Worm (Caenorhabditis elegans) whole organism, L2 larva: Measurements from ENCODE around the gene cbp-1.

Experiments
- C34F6.9 ChIP-seq: fragments of 150-350 bp; optimal IDR thresholded peaks from 2 replicates; lab custom pipeline; 2014; ENCODE audit warnings: missing biosample characterization, missing genetic modification characterization
- F13H6.1 ChIP-seq: sonication (generic microtip); optimal IDR thresholded peaks from 2 replicates; lab custom pipeline; 2016; ENCODE audit warnings: missing genetic modification characterization, missing compliant biosample characterization
- R02D3.7 ChIP-seq: fragments of 150-350 bp; optimal IDR thresholded peaks from 2 replicates; lab custom pipeline; 2014; ENCODE audit warnings: missing biosample characterization, missing genetic modification characterization
- Y55F3AM.14 ChIP-seq: fragments of 200-800 bp; sonication (Bioruptor generic); optimal IDR thresholded peaks from 2 replicates; lab custom pipeline; 2018; ENCODE audit warnings: mild to moderate bottlenecking, missing genetic modification characterization, missing compliant biosample characterization
- ZK546.5 ChIP-seq: sonication (generic microtip); optimal IDR thresholded peaks from 2 replicates; lab custom pipeline; 2017; ENCODE audit warnings: missing biosample characterization, missing genetic modification characterization
- alr-1 ChIP-seq: fragments of 150-350 bp; optimal IDR thresholded peaks from 2 replicates; lab custom pipeline; 2014; ENCODE audit warnings: missing biosample characterization, missing genetic modification characterization
- aly-2 ChIP-seq: fragments of 150-350 bp; optimal IDR thresholded peaks from 2 replicates; lab custom pipeline; 2014; ENCODE audit warnings: missing biosample characterization, missing genetic modification characterization
- ama-1 ChIP-seq: fragments of 150-350 bp; optimal IDR thresholded peaks from 2 replicates; lab custom pipeline; 2018; ENCODE audit warnings: inconsistent platforms
- blmp-1 ChIP-seq: sonication (generic microtip); optimal IDR thresholded peaks from 2 replicates; lab custom pipeline; 2017; ENCODE audit warnings: missing genetic modification characterization, mild to moderate bottlenecking, missing compliant biosample characterization, antibody characterized with exemption, moderate library complexity; ENCODE audit not compliant: insufficient read depth
- ceh-16 ChIP-seq: fragments of 150-350 bp; optimal IDR thresholded peaks from 2 replicates; lab custom pipeline; 2014; ENCODE audit warnings: missing biosample characterization, missing genetic modification characterization
- ceh-82 ChIP-seq: fragments of 150-350 bp; optimal IDR thresholded peaks from 2 replicates; lab custom pipeline; 2014; ENCODE audit warnings: missing biosample characterization, missing genetic modification characterization
- crh-2 ChIP-seq: sonication (generic microtip); optimal IDR thresholded peaks from 2 replicates; lab custom pipeline; 2017; ENCODE audit warnings: missing biosample characterization, missing genetic modification characterization
- dmd-4 ChIP-seq: sonication (generic microtip); optimal IDR thresholded peaks from 2 replicates; lab custom pipeline; 2017; ENCODE audit warnings: missing biosample characterization, missing genetic modification characterization
- egl-27 ChIP-seq: sonication (generic microtip); optimal IDR thresholded peaks from 3 replicates; lab custom pipeline; 2017; ENCODE audit warnings: missing biosample characterization, missing genetic modification reagents, missing genetic modification characterization
- elt-1 ChIP-seq: fragments of 150-350 bp; optimal IDR thresholded peaks from 2 replicates; lab custom pipeline; 2014; ENCODE audit warnings: missing biosample characterization, missing genetic modification characterization
- elt-3 ChIP-seq: sonication (generic microtip); optimal IDR thresholded peaks from 2 replicates; lab custom pipeline; 2017; ENCODE audit warnings: missing biosample characterization, missing genetic modification characterization
- fos-1 ChIP-seq: fragments of 150-350 bp; optimal IDR thresholded peaks from 2 replicates; lab custom pipeline; 2014; ENCODE audit warnings: missing biosample characterization, missing genetic modification characterization
- gmeb-1 ChIP-seq: fragments of 150-350 bp; optimal IDR thresholded peaks from 2 replicates; lab custom pipeline; 2014; ENCODE audit warnings: missing biosample characterization, missing genetic modification characterization
- lin-11 ChIP-seq: fragments of 150-350 bp; sonication (generic microtip); optimal IDR thresholded peaks from 2 replicates; lab custom pipeline; 2014; ENCODE audit warnings: missing biosample characterization, missing genetic modification characterization, inconsistent platforms, mixed read lengths
- lin-13 ChIP-seq: fragments of 150-350 bp; optimal IDR thresholded peaks from 2 replicates; lab custom pipeline; 2014; ENCODE audit warnings: missing biosample characterization, missing genetic modification reagents, missing genetic modification characterization
- lin-39 ChIP-seq: fragments of 150-350 bp; optimal IDR thresholded peaks from 2 replicates; lab custom pipeline; 2014; ENCODE audit warnings: missing biosample characterization, missing genetic modification reagents, missing genetic modification characterization
- lsy-2 ChIP-seq, 2 experiments: fragments of 150-350 bp in 1 of 2; sonication (generic microtip) in 1 of 2; optimal IDR thresholded peaks; 2 replicates each; lab custom pipeline; 2014 to 2017; ENCODE audit warnings: missing biosample characterization in 2 of 2, missing genetic modification characterization in 2 of 2
- mab-5 ChIP-seq: fragments of 150-350 bp; optimal IDR thresholded peaks from 2 replicates; lab custom pipeline; 2014; ENCODE audit warnings: missing biosample characterization, missing genetic modification characterization
- mbf-1 ChIP-seq: sonication (generic microtip); optimal IDR thresholded peaks from 2 replicates; lab custom pipeline; 2017; ENCODE audit warnings: missing biosample characterization, missing genetic modification characterization
- mdl-1 ChIP-seq, 2 experiments: fragments of 150-350 bp in 1 of 2; sonication (generic microtip) in 1 of 2; optimal IDR thresholded peaks; 2 replicates each; lab custom pipeline; 2017; ENCODE audit warnings: missing biosample characterization in 2 of 2, missing genetic modification characterization in 2 of 2
- nhr-10 ChIP-seq: sonication (generic microtip); optimal IDR thresholded peaks from 2 replicates; lab custom pipeline; 2017; ENCODE audit warnings: missing biosample characterization, missing genetic modification characterization
- nhr-11 ChIP-seq: fragments of 150-350 bp; optimal IDR thresholded peaks from 2 replicates; lab custom pipeline; 2014; ENCODE audit warnings: missing biosample characterization, missing genetic modification characterization
- nhr-12 ChIP-seq: fragments of 150-350 bp; optimal IDR thresholded peaks from 2 replicates; lab custom pipeline; 2014; ENCODE audit warnings: missing biosample characterization, missing genetic modification characterization
- nhr-129 ChIP-seq: fragments of 150-350 bp; optimal IDR thresholded peaks from 2 replicates; lab custom pipeline; 2014; ENCODE audit warnings: missing biosample characterization, missing genetic modification characterization
- nhr-21 ChIP-seq: fragments of 150-350 bp; optimal IDR thresholded peaks from 2 replicates; lab custom pipeline; 2014; ENCODE audit warnings: missing biosample characterization, missing genetic modification characterization
- nhr-23 ChIP-seq: fragments of 150-350 bp; optimal IDR thresholded peaks from 2 replicates; lab custom pipeline; 2014; ENCODE audit warnings: missing biosample characterization, missing genetic modification reagents, missing genetic modification characterization
- nhr-237 ChIP-seq: fragments of 150-350 bp; optimal IDR thresholded peaks from 2 replicates; lab custom pipeline; 2014; ENCODE audit warnings: missing biosample characterization, missing genetic modification characterization
- nhr-25 ChIP-seq: fragments of 150-350 bp; sonication (generic microtip); optimal IDR thresholded peaks from 3 replicates; lab custom pipeline; 2014; ENCODE audit warnings: missing biosample characterization, missing genetic modification characterization
- nhr-6 ChIP-seq: fragments of 150-350 bp; optimal IDR thresholded peaks from 2 replicates; lab custom pipeline; 2014; ENCODE audit warnings: missing biosample characterization, missing genetic modification characterization
- nhr-77 ChIP-seq: fragments of 150-350 bp; optimal IDR thresholded peaks from 2 replicates; lab custom pipeline; 2014; ENCODE audit warnings: missing biosample characterization, missing genetic modification characterization
- peb-1 ChIP-seq: fragments of 150-350 bp; optimal IDR thresholded peaks from 2 replicates; lab custom pipeline; 2014; ENCODE audit warnings: missing biosample characterization, missing genetic modification characterization
- sem-4 ChIP-seq: fragments of 150-350 bp; optimal IDR thresholded peaks from 2 replicates; lab custom pipeline; 2014; ENCODE audit warnings: missing biosample characterization, missing genetic modification reagents, missing genetic modification characterization
- skn-1 ChIP-seq: sonication (generic microtip); optimal IDR thresholded peaks from 2 replicates; lab custom pipeline; 2017; ENCODE audit warnings: missing biosample characterization, missing genetic modification characterization
- sma-3 ChIP-seq: sonication (generic microtip); optimal IDR thresholded peaks from 2 replicates; lab custom pipeline; 2016; ENCODE audit warnings: missing genetic modification reagents, missing genetic modification characterization, missing compliant biosample characterization
- sma-9 ChIP-seq, 2 experiments: fragments of 150-350 bp in 1 of 2; sonication (generic microtip) in 1 of 2; optimal IDR thresholded peaks; 2 replicates each; lab custom pipeline; 2014 to 2016; ENCODE audit warnings: missing genetic modification characterization in 2 of 2, mild to moderate bottlenecking in 1 of 2, missing biosample characterization in 1 of 2, missing compliant biosample characterization in 1 of 2, missing genetic modification reagents in 1 of 2, moderate library complexity in 1 of 2
- snpc-4 ChIP-seq: fragments of 150-350 bp; optimal IDR thresholded peaks from 2 replicates; lab custom pipeline; 2014; ENCODE audit warnings: missing biosample characterization, missing genetic modification characterization
- unc-39 ChIP-seq: fragments of 150-350 bp; optimal IDR thresholded peaks from 2 replicates; lab custom pipeline; 2014; ENCODE audit warnings: missing biosample characterization, missing genetic modification characterization
- unc-55 ChIP-seq: fragments of 150-350 bp; sonication (generic microtip); optimal IDR thresholded peaks from 3 replicates; lab custom pipeline; 2014; ENCODE audit warnings: missing biosample characterization, missing genetic modification reagents, missing genetic modification characterization
- unc-62 ChIP-seq: fragments of 150-350 bp; optimal IDR thresholded peaks from 2 replicates; lab custom pipeline; 2014; ENCODE audit warnings: missing biosample characterization, missing genetic modification reagents, missing genetic modification characterization
- zag-1 ChIP-seq: fragments of 150-350 bp; optimal IDR thresholded peaks from 2 replicates; lab custom pipeline; 2014; ENCODE audit warnings: missing biosample characterization, missing genetic modification characterization
- ztf-1 ChIP-seq: fragments of 200-800 bp; sonication (Bioruptor generic); conservative IDR thresholded peaks from 2 replicates; pipeline ENCODE4 v1.3.6; 2022; ENCODE audit warnings: missing genetic modification characterization, missing compliant biosample characterization
- ztf-11 ChIP-seq: sonication (generic microtip); optimal IDR thresholded peaks from 2 replicates; lab custom pipeline; 2017; ENCODE audit warnings: missing biosample characterization, missing genetic modification characterization
- ztf-4 ChIP-seq: fragments of 150-350 bp; optimal IDR thresholded peaks from 2 replicates; lab custom pipeline; 2014; ENCODE audit warnings: missing biosample characterization, missing genetic modification characterization

cbp-1 gene

ce11 chrIII:9780665-9781304, 14.5 kb downstream of the cbp-1 start, which contains the start of gene vha-1:
Gene vha-1, plus strand, starts transcription at chrIII:9781254.
- TF ChIP-seq alr-1, result no peak
- no peak for TF ChIP-seq nhr-237 (tag; lab: Kevin White, UChicago)
- TF ChIP-seq nhr-21 (tag; lab: Kevin White, UChicago), result peak; percentile 81
- peak; percentile 65 for TF ChIP-seq ztf-4
- TF ChIP-seq F13H6.1, result peak; percentile 74
- no peak for TF ChIP-seq lin-39 (tag; lab: Kevin White, UChicago)
- no peak for TF ChIP-seq nhr-10
- no peak for TF ChIP-seq elt-3 (tag; lab: Kevin White, UChicago)
- TF ChIP-seq zag-1 (tag; lab: Kevin White, UChicago), result peak; percentile 69
- TF ChIP-seq mdl-1 (tag; optimal IDR thresholded peaks at IDR 0.05; lab: Kevin White, UChicago), result peak in 1 of 2 experiments; percentile 41
- no peak for TF ChIP-seq skn-1 (tag; lab: Kevin White, UChicago)
- TF ChIP-seq egl-27 (tag; lab: Kevin White, UChicago), result peak; percentile 46
- peak; percentile 85 for TF ChIP-seq lin-13 (GFP tag; lab: Kevin White, UChicago)
- TF ChIP-seq sma-9 (GFP tag; optimal IDR thresholded peaks at IDR 0.05; lab: Kevin White, UChicago), result peak; percentile 40
- TF ChIP-seq sma-9 (tag; optimal IDR thresholded peaks at IDR 0.05; lab: Kevin White, UChicago), result no peak
- no peak for TF ChIP-seq nhr-77
- peak; percentile 75 for TF ChIP-seq nhr-25 (tag; lab: Kevin White, UChicago)
- no peak for TF ChIP-seq nhr-12 (tag; lab: Kevin White, UChicago)
- peak; percentile 99 for TF ChIP-seq fos-1 (tag; lab: Kevin White, UChicago)
- peak; percentile 98 for TF ChIP-seq C34F6.9 (tag; lab: Kevin White, UChicago)
- TF ChIP-seq elt-1 (tag; lab: Kevin White, UChicago), result no peak
- TF ChIP-seq nhr-11 (tag; lab: Kevin White, UChicago), result no peak
- TF ChIP-seq blmp-1, result peak; percentile 56
- peak; percentile 78 for TF ChIP-seq ama-1 (lab: Kevin White, UChicago)
- TF ChIP-seq Y55F3AM.14, result no peak
- peak; percentile 95 for TF ChIP-seq crh-2 (tag; lab: Kevin White, UChicago)
- peak; percentile 79 for TF ChIP-seq gmeb-1
- TF ChIP-seq unc-55 (GFP tag; lab: Kevin White, UChicago), result peak; percentile 97
- TF ChIP-seq ztf-1 (GFP tag; lab: Robert Waterston, UW), result no peak
- peak; percentile 88 for TF ChIP-seq nhr-129 (tag; lab: Kevin White, UChicago)
- TF ChIP-seq nhr-6 (tag; lab: Kevin White, UChicago), result peak; percentile 39
- no peak for TF ChIP-seq unc-62 (GFP tag; lab: Kevin White, UChicago)
- TF ChIP-seq ceh-82 (tag; lab: Kevin White, UChicago), result peak; percentile 55
- peak; percentile 42 for TF ChIP-seq ZK546.5 (tag; lab: Kevin White, UChicago)
- peak; percentile 11 for TF ChIP-seq R02D3.7 (tag; lab: Kevin White, UChicago)
- TF ChIP-seq mbf-1 (tag; lab: Kevin White, UChicago), result no peak
- TF ChIP-seq lsy-2 (tag; optimal IDR thresholded peaks at IDR 0.05; lab: Kevin White, UChicago), result peak; percentile 78 to 94
- peak; percentile 53 for TF ChIP-seq snpc-4 (tag; lab: Kevin White, UChicago)
- TF ChIP-seq nhr-23 (tag; lab: Kevin White, UChicago), result no peak
- TF ChIP-seq lin-11 (tag; lab: Kevin White, UChicago), result peak; percentile 67
- TF ChIP-seq ztf-11 (tag; lab: Kevin White, UChicago), result no peak
- no peak for TF ChIP-seq unc-39
- TF ChIP-seq sem-4, result no peak
- no peak for TF ChIP-seq peb-1 (tag; lab: Kevin White, UChicago)
- peak; percentile 43 for TF ChIP-seq mab-5 (tag; lab: Kevin White, UChicago)
- no peak for TF ChIP-seq dmd-4 (tag; lab: Kevin White, UChicago)
- peak; percentile 83 for TF ChIP-seq sma-3
- no peak for TF ChIP-seq aly-2 (tag; lab: Kevin White, UChicago)
- no peak for TF ChIP-seq ceh-16 (tag; lab: Kevin White, UChicago)
